Worm (Caenorhabditis elegans) whole organism, L4 larva: ENCODE data around the gene tofu-6.

ENCODE experiments used
- ZK337.2 ChIP-seq: fragments of 200-800 bp; sonication (Bioruptor generic); IDR thresholded peaks from 2 replicates; pipeline ENCODE4 v1.3.6; 2022; ENCODE audit warnings: missing genetic modification reagents, missing genetic modification characterization, missing compliant biosample characterization
- ZK546.5 ChIP-seq, 2 experiments: sonication (generic microtip); optimal IDR thresholded peaks; 2 replicates each; lab custom pipeline; 2017; ENCODE audit warnings: missing biosample characterization in 2 of 2, missing genetic modification characterization in 2 of 2
- aha-1 ChIP-seq: fragments of 150-350 bp; peaks from one replicate; lab custom pipeline; 2014; ENCODE audit warnings: missing biosample characterization, missing genetic modification characterization
- arid-1 ChIP-seq: fragments of 200-800 bp; sonication (Bioruptor generic); conservative IDR thresholded peaks from 2 replicates; pipeline ENCODE4 v1.3.6; 2022; ENCODE audit warnings: missing genetic modification reagents, missing genetic modification characterization, missing compliant biosample characterization
- ceh-44 ChIP-seq: fragments of 200-800 bp; sonication (Bioruptor generic); IDR thresholded peaks from 2 replicates; pipeline ENCODE4 v1.3.6; 2022; ENCODE audit warnings: missing genetic modification reagents, missing genetic modification characterization, missing compliant biosample characterization
- ceh-62 ChIP-seq: sonication (generic microtip); optimal IDR thresholded peaks from 2 replicates; lab custom pipeline; 2017; ENCODE audit warnings: missing biosample characterization, missing genetic modification characterization
- ctbp-1 ChIP-seq: fragments of 200-800 bp; sonication (Bioruptor generic); IDR thresholded peaks from 2 replicates; pipeline ENCODE4 v1.3.6; 2022; ENCODE audit warnings: missing genetic modification reagents, missing genetic modification characterization, missing compliant biosample characterization
- daf-12 ChIP-seq: fragments of 150-350 bp; optimal IDR thresholded peaks from 2 replicates; lab custom pipeline; 2014; ENCODE audit warnings: missing biosample characterization, missing genetic modification reagents, missing genetic modification characterization
- daf-8 ChIP-seq: fragments of 200-800 bp; sonication (Bioruptor generic); IDR thresholded peaks from 2 replicates; pipeline ENCODE4 v1.3.6; 2022; ENCODE audit warnings: missing genetic modification characterization, missing compliant biosample characterization
- dve-1 ChIP-seq: sonication (generic microtip); optimal IDR thresholded peaks from 2 replicates; lab custom pipeline; 2017; ENCODE audit warnings: antibody characterized with exemption, mild to moderate bottlenecking, missing genetic modification characterization, missing compliant biosample characterization; ENCODE audit not compliant: insufficient read depth
- hlh-11 ChIP-seq: fragments of 200-800 bp; sonication (Bioruptor generic); optimal IDR thresholded peaks from 2 replicates; lab custom pipeline; 2018; ENCODE audit warnings: mild to moderate bottlenecking, missing genetic modification characterization, missing compliant biosample characterization
- lim-7 ChIP-seq: fragments of 200-800 bp; sonication (Bioruptor generic); IDR thresholded peaks from 2 replicates; pipeline ENCODE4 v1.3.6; 2022; ENCODE audit warnings: missing genetic modification characterization, missing compliant biosample characterization
- lin-1 ChIP-seq: fragments of 200-800 bp; sonication (Bioruptor generic); IDR thresholded peaks from 2 replicates; pipeline ENCODE4 v1.3.6; 2022; ENCODE audit warnings: missing genetic modification reagents, missing genetic modification characterization, missing compliant biosample characterization
- madf-9 ChIP-seq: fragments of 200-800 bp; sonication (Bioruptor generic); conservative IDR thresholded peaks from 2 replicates; pipeline ENCODE4 v1.3.6; 2022; ENCODE audit warnings: missing genetic modification reagents, missing genetic modification characterization, missing compliant biosample characterization
- mdt-29 ChIP-seq: fragments of 200-800 bp; sonication (Bioruptor generic); IDR thresholded peaks from 2 replicates; pipeline ENCODE4 v1.3.6; 2022; ENCODE audit warnings: missing genetic modification reagents, missing genetic modification characterization, missing compliant biosample characterization
- mep-1 ChIP-seq: fragments of 150-350 bp; sonication (generic microtip); optimal IDR thresholded peaks from 3 replicates; lab custom pipeline; 2014; ENCODE audit warnings: missing biosample characterization, missing genetic modification characterization
- mxl-3 ChIP-seq: fragments of 200-800 bp; sonication (Bioruptor generic); optimal IDR thresholded peaks from 2 replicates; lab custom pipeline; 2018; ENCODE audit warnings: mild to moderate bottlenecking, missing genetic modification characterization, missing compliant biosample characterization
- nhr-102 ChIP-seq: sonication (generic microtip); optimal IDR thresholded peaks from 2 replicates; lab custom pipeline; 2016; ENCODE audit warnings: mild to moderate bottlenecking, missing genetic modification characterization, moderate library complexity, missing compliant biosample characterization
- nhr-11 ChIP-seq: fragments of 150-350 bp; optimal IDR thresholded peaks from 2 replicates; lab custom pipeline; 2014; ENCODE audit warnings: missing biosample characterization, missing genetic modification characterization
- nhr-28 ChIP-seq: fragments of 150-350 bp; optimal IDR thresholded peaks from 2 replicates; lab custom pipeline; 2014; ENCODE audit warnings: missing biosample characterization, missing genetic modification characterization
- nhr-41 ChIP-seq: fragments of 200-800 bp; sonication (Bioruptor generic); IDR thresholded peaks from 2 replicates; pipeline ENCODE4 v1.3.6; 2022; ENCODE audit warnings: missing genetic modification reagents, missing genetic modification characterization, missing compliant biosample characterization
- nhr-42 ChIP-seq: fragments of 200-800 bp; sonication (Bioruptor generic); IDR thresholded peaks from 2 replicates; pipeline ENCODE4 v1.3.6; 2022; ENCODE audit warnings: missing genetic modification characterization, missing compliant biosample characterization
- nhr-48 ChIP-seq: sonication (generic microtip); optimal IDR thresholded peaks from 2 replicates; lab custom pipeline; 2016; ENCODE audit warnings: mild to moderate bottlenecking, missing genetic modification characterization, missing compliant biosample characterization
- php-3 ChIP-seq: fragments of 200-800 bp; sonication (Bioruptor generic); IDR thresholded peaks from 2 replicates; pipeline ENCODE4 v1.3.6; 2022; ENCODE audit warnings: missing genetic modification reagents, missing genetic modification characterization, missing compliant biosample characterization
- tra-1 ChIP-seq: fragments of 200-800 bp; sonication (Bioruptor generic); IDR thresholded peaks from 2 replicates; pipeline ENCODE4 v1.3.6; 2022; ENCODE audit warnings: missing genetic modification reagents, missing genetic modification characterization, missing compliant biosample characterization
- unc-130 ChIP-seq: sonication (generic microtip); optimal IDR thresholded peaks from 2 replicates; lab custom pipeline; 2016; ENCODE audit warnings: missing genetic modification reagents, missing genetic modification characterization, missing compliant biosample characterization
- unc-62 ChIP-seq, 3 experiments: fragments of 150-350 bp in 1 of 3; sonication (generic microtip); optimal IDR thresholded peaks in 2 of 3; peaks in 1 of 3; 1 replicate in 1 of 3; 2 replicates in 2 of 3; lab custom pipeline; 2014 to 2017; ENCODE audit warnings: missing biosample characterization in 3 of 3, missing genetic modification characterization in 3 of 3, missing genetic modification reagents in 3 of 3, missing genotype in 1 of 3
- zfp-3 ChIP-seq: fragments of 200-800 bp; sonication (Bioruptor generic); conservative IDR thresholded peaks from 2 replicates; pipeline ENCODE4 v1.3.6; 2022; ENCODE audit warnings: missing genetic modification reagents, missing genetic modification characterization, missing compliant biosample characterization
- ztf-11 ChIP-seq: fragments of 150-350 bp; optimal IDR thresholded peaks from 2 replicates; lab custom pipeline; 2014; ENCODE audit warnings: missing biosample characterization, missing genetic modification characterization

tofu-6 gene

ce11 chrII:5451278-5451677 lies 30.2 kb downstream of the tofu-6 start:
- TF ChIP-seq arid-1 (GFP tag; lab: Robert Waterston, UW) (no peak), dve-1 (tag; lab: Kevin White, UChicago) (no peak), aha-1 (tag; lab: Kevin White, UChicago) (peak; percentile 82), lim-7 (GFP tag; lab: Robert Waterston, UW) (no peak), daf-8 (GFP tag; lab: Robert Waterston, UW) (no peak)

ce11 chrII:5453547-5453946 lies 32.5 kb downstream of the tofu-6 start, which contains the start of gene dhs-5:
Gene dhs-5 (plus strand): TSS chrII:5453847.
- TF ChIP-seq zfp-3 (GFP tag; lab: Robert Waterston, UW): no peak
- TF ChIP-seq madf-9 (GFP tag; lab: Robert Waterston, UW): no peak
- no peak for TF ChIP-seq ZK337.2 (GFP tag; lab: Robert Waterston, UW)
- no peak for TF ChIP-seq unc-62 (GFP tag; optimal IDR thresholded peaks at IDR 0.05 in 1 of 2; lab: Kevin White, UChicago)
- TF ChIP-seq unc-62 (tag; optimal IDR thresholded peaks at IDR 0.05; lab: Kevin White, UChicago): no peak
- TF ChIP-seq nhr-42 (GFP tag; lab: Robert Waterston, UW): no peak
- no peak for TF ChIP-seq ctbp-1
- TF ChIP-seq ceh-62: no peak
- TF ChIP-seq nhr-48 (tag; lab: Kevin White, UChicago): no peak
- no peak for TF ChIP-seq mdt-29 (GFP tag; lab: Robert Waterston, UW)
- no peak for TF ChIP-seq mep-1 (tag; lab: Kevin White, UChicago)
- no peak for TF ChIP-seq php-3 (GFP tag; lab: Robert Waterston, UW)
- TF ChIP-seq nhr-41 (GFP tag; lab: Robert Waterston, UW): no peak

- TF ChIP-seq unc-62 (GFP tag; optimal IDR thresholded peaks at IDR 0.05 in 1 of 2; lab: Kevin White, UChicago) (peak in 1 of 2 experiments; percentile 91), unc-62 (tag; optimal IDR thresholded peaks at IDR 0.05; lab: Kevin White, UChicago) (no peak), daf-12 (tag; lab: Kevin White, UChicago) (no peak), nhr-11 (tag; lab: Kevin White, UChicago) (no peak), ztf-11 (tag; lab: Kevin White, UChicago) (no peak), unc-130 (GFP tag; lab: Kevin White, UChicago) (peak; percentile 18), nhr-102 (tag; lab: Kevin White, UChicago) (no peak)
Measured at ce11 chrII:5455650-5456355, 34.8 kb downstream of the tofu-6 start, which contains the start of gene daz-1. Gene daz-1 (plus strand): TSS chrII:5456305.

ce11 chrII:5458683-5459410 lies 37.8 kb downstream of the tofu-6 start:
- TF ChIP-seq nhr-28 (tag; lab: Kevin White, UChicago): peak; percentile 27
- TF ChIP-seq lin-1 (GFP tag; lab: Robert Waterston, UW): no peak
- TF ChIP-seq mxl-3 (GFP tag; lab: Kevin White, UChicago): peak; percentile 25
- no peak for TF ChIP-seq ZK546.5 (tag; optimal IDR thresholded peaks at IDR 0.05; lab: Kevin White, UChicago)

- TF ChIP-seq mdt-29 (GFP tag; lab: Robert Waterston, UW): no peak
- no peak for TF ChIP-seq tra-1 (GFP tag; lab: Robert Waterston, UW)
- TF ChIP-seq nhr-28 (tag; lab: Kevin White, UChicago): peak; percentile 55
- no peak for TF ChIP-seq ceh-44 (GFP tag; lab: Robert Waterston, UW)
- peak; percentile 33 for TF ChIP-seq hlh-11 (tag; lab: Kevin White, UChicago)
- no peak for TF ChIP-seq ZK337.2 (GFP tag; lab: Robert Waterston, UW)
Measured at ce11 chrII:5459534-5459933, 38.5 kb downstream of the tofu-6 start.
